Worm (Caenorhabditis elegans): ENCODE measurements around the gene F14D7.1.
A peak's percentile ranks its signal among the peaks of the same experiment; 100 is the strongest.
"Not testable (repeated sequence)": the region's sequence is repeated elsewhere in the genome, so short reads cannot be mapped to it uniquely, and the experiment has no call there.

F14D7.1 gene

ce11 chrV:14277456-14277855, 11.8 kb downstream of the F14D7.1 start:
- peak; percentile 38 for TF ChIP-seq snpc-4 (tag; optimal IDR thresholded peaks at IDR 0.05)

ce11 chrV:14274268-14274667, 15.0 kb downstream of the F14D7.1 start, which contains the start of gene F40G12.7:
Gene F40G12.7 (plus strand): TSS chrV:14274568.
- TF ChIP-seq lin-11, ztf-11, egl-27 (tag; optimal IDR thresholded peaks at IDR 0.05): not testable (repeated sequence)

- TF ChIP-seq crh-2 (tag; optimal IDR thresholded peaks at IDR 0.05) = no peak
- no peak for TF ChIP-seq ztf-4 (tag; optimal IDR thresholded peaks at IDR 0.05)
- TF ChIP-seq unc-62 (GFP tag; optimal IDR thresholded peaks at IDR 0.05) = no peak
- no peak for TF ChIP-seq aly-2 (tag; optimal IDR thresholded peaks at IDR 0.05)
- no peak for TF ChIP-seq lin-13 (GFP tag; optimal IDR thresholded peaks at IDR 0.05)
- TF ChIP-seq mdl-1 (tag; optimal IDR thresholded peaks at IDR 0.05) = no peak
Measured at ce11 chrV:14273019-14273418, 16.2 kb downstream of the F14D7.1 start, which contains the start of gene F40G12.6. Gene F40G12.6 (minus strand): TSS chrV:14273119.

ce11 chrV:14270729-14271128, 18.5 kb downstream of the F14D7.1 start, which contains the start of gene F40G12.5:
Gene F40G12.5 (minus strand): TSS chrV:14270829.
- no peak for TF ChIP-seq R02D3.7 (tag; optimal IDR thresholded peaks at IDR 0.05)
- TF ChIP-seq ztf-4 (tag; optimal IDR thresholded peaks at IDR 0.05) = no peak
- TF ChIP-seq gmeb-1 (tag; optimal IDR thresholded peaks at IDR 0.05) = no peak

ce11 chrV:14268616-14269015, 20.6 kb downstream of the F14D7.1 start, which contains the start of gene F40G12.4:
Gene F40G12.4 (minus strand): TSS chrV:14268716.
- no peak for TF ChIP-seq unc-62 (GFP tag; optimal IDR thresholded peaks at IDR 0.05)
- TF ChIP-seq elt-1 (tag; optimal IDR thresholded peaks at IDR 0.05) = no peak
- no peak for TF ChIP-seq mab-5 (tag; optimal IDR thresholded peaks at IDR 0.05)
- TF ChIP-seq nhr-25 (tag; optimal IDR thresholded peaks at IDR 0.05) = no peak
- no peak for TF ChIP-seq skn-1 (tag; optimal IDR thresholded peaks at IDR 0.05)
- no peak for TF ChIP-seq fos-1 (tag; optimal IDR thresholded peaks at IDR 0.05)
- no peak for TF ChIP-seq peb-1 (tag; optimal IDR thresholded peaks at IDR 0.05)
- TF ChIP-seq ceh-16 (tag; optimal IDR thresholded peaks at IDR 0.05) = no peak
- no peak for TF ChIP-seq blmp-1 (tag; optimal IDR thresholded peaks at IDR 0.05; ENCODE audit: insufficient read depth)
- TF ChIP-seq zag-1 (tag; optimal IDR thresholded peaks at IDR 0.05) = no peak
- no peak for TF ChIP-seq mbf-1 (tag; optimal IDR thresholded peaks at IDR 0.05)
- no peak for TF ChIP-seq dmd-4 (tag; optimal IDR thresholded peaks at IDR 0.05)
- TF ChIP-seq lsy-2 (tag; optimal IDR thresholded peaks at IDR 0.05) = no peak
- no peak for TF ChIP-seq aly-2 (tag; optimal IDR thresholded peaks at IDR 0.05)
- TF ChIP-seq snpc-4 (tag; optimal IDR thresholded peaks at IDR 0.05) = no peak
- TF ChIP-seq nhr-237 (tag; optimal IDR thresholded peaks at IDR 0.05) = no peak
- no peak for TF ChIP-seq F13H6.1 (tag; optimal IDR thresholded peaks at IDR 0.05)

ce11 chrV:14267326-14267942, 21.8 kb downstream of the F14D7.1 start:
- TF ChIP-seq nhr-237 (tag; optimal IDR thresholded peaks at IDR 0.05) (no peak), aly-2 (tag; optimal IDR thresholded peaks at IDR 0.05) (no peak), snpc-4 (tag; optimal IDR thresholded peaks at IDR 0.05) (peak; percentile 22), nhr-10 (tag; optimal IDR thresholded peaks at IDR 0.05) (no peak)

- TF ChIP-seq ZK546.5 (tag; optimal IDR thresholded peaks at IDR 0.05) = no peak
- TF ChIP-seq lsy-2 (tag; optimal IDR thresholded peaks at IDR 0.05) = no peak
- no peak for TF ChIP-seq nhr-11 (tag; optimal IDR thresholded peaks at IDR 0.05)
- no peak for TF ChIP-seq nhr-12 (tag; optimal IDR thresholded peaks at IDR 0.05)
- no peak for TF ChIP-seq C34F6.9 (tag; optimal IDR thresholded peaks at IDR 0.05)
- no peak for TF ChIP-seq skn-1 (tag; optimal IDR thresholded peaks at IDR 0.05)
- TF ChIP-seq mab-5 (tag; optimal IDR thresholded peaks at IDR 0.05) = no peak
- no peak for TF ChIP-seq nhr-23 (tag; optimal IDR thresholded peaks at IDR 0.05)
- no peak for TF ChIP-seq ztf-1 (GFP tag; conservative IDR thresholded peaks at IDR 0.05)
- TF ChIP-seq ceh-16 (tag; optimal IDR thresholded peaks at IDR 0.05) = no peak
- TF ChIP-seq crh-2 (tag; optimal IDR thresholded peaks at IDR 0.05) = no peak
- no peak for TF ChIP-seq elt-1 (tag; optimal IDR thresholded peaks at IDR 0.05)
- TF ChIP-seq egl-27 (tag; optimal IDR thresholded peaks at IDR 0.05) = no peak
- TF ChIP-seq unc-55 (GFP tag; optimal IDR thresholded peaks at IDR 0.05) = no peak
- TF ChIP-seq nhr-129 (tag; optimal IDR thresholded peaks at IDR 0.05) = no peak
- no peak for TF ChIP-seq nhr-237 (tag; optimal IDR thresholded peaks at IDR 0.05)
- TF ChIP-seq gmeb-1 (tag; optimal IDR thresholded peaks at IDR 0.05) = no peak
- no peak for TF ChIP-seq unc-62 (GFP tag; optimal IDR thresholded peaks at IDR 0.05)
- no peak for TF ChIP-seq dmd-4 (tag; optimal IDR thresholded peaks at IDR 0.05)
- TF ChIP-seq ama-1 (optimal IDR thresholded peaks at IDR 0.05) = no peak
Measured at ce11 chrV:14260831-14261230, 28.4 kb downstream of the F14D7.1 start, which contains the start of gene F40G12.2. Gene F40G12.2 (minus strand): TSS chrV:14260931.
